Fruit fly (Drosophila melanogaster) whole organism, pupa: ENCODE measurements around the gene CG34057.

Experiments used
- CG10348 ChIP-seq: fragments of 200-800 bp; sonication (Bioruptor generic); IDR thresholded peaks from 2 replicates; pipeline ENCODE4 v1.3.6; 2022; ENCODE audit warnings: missing biosample characterization, missing genetic modification characterization
- CG12605 ChIP-seq: fragments of 200-800 bp; sonication (Bioruptor generic); IDR thresholded peaks from 2 replicates; pipeline ENCODE4 v1.3.6; 2022; ENCODE audit warnings: missing biosample characterization, missing genetic modification characterization
- CG13204 ChIP-seq: fragments of 200-800 bp; sonication (Bioruptor generic); optimal IDR thresholded peaks from 2 replicates; lab custom pipeline; 2018; ENCODE audit warnings: missing biosample characterization, mild to moderate bottlenecking, missing genetic modification characterization, moderate library complexity
- CG14655 ChIP-seq: fragments of 200-800 bp; sonication (Bioruptor generic); optimal IDR thresholded peaks from 3 replicates; lab custom pipeline; 2017; ENCODE audit warnings: mild to moderate bottlenecking, missing biosample characterization, missing genetic modification reagents, missing genetic modification characterization
- CG15710 ChIP-seq: fragments of 200-800 bp; sonication (Bioruptor generic); optimal IDR thresholded peaks from 2 replicates; lab custom pipeline; 2018; ENCODE audit warnings: missing biosample characterization, mild to moderate bottlenecking, missing genetic modification characterization, moderate library complexity
- CG17806 ChIP-seq: fragments of 200-800 bp; sonication (Bioruptor generic); optimal IDR thresholded peaks from 2 replicates; lab custom pipeline; 2018; ENCODE audit warnings: missing biosample characterization, mild to moderate bottlenecking, missing genetic modification characterization, moderate library complexity
- CG32121 ChIP-seq: fragments of 200-800 bp; sonication (Bioruptor generic); IDR thresholded peaks from 2 replicates; pipeline ENCODE4 v1.3.6; 2022; ENCODE audit warnings: missing biosample characterization, missing genetic modification characterization
- CG34367 ChIP-seq: fragments of 200-800 bp; sonication (Bioruptor generic); optimal IDR thresholded peaks from 2 replicates; lab custom pipeline; 2018; ENCODE audit warnings: missing biosample characterization, mild to moderate bottlenecking, missing genetic modification characterization
- CG4496 ChIP-seq: fragments of 200-800 bp; sonication (Bioruptor generic); IDR thresholded peaks from 3 replicates; pipeline ENCODE4 v1.3.6; 2022; ENCODE audit warnings: missing biosample characterization, missing genetic modification characterization
- CG8159 ChIP-seq: fragments of 200-800 bp; sonication (Bioruptor generic); optimal IDR thresholded peaks from 3 replicates; lab custom pipeline; 2018; ENCODE audit warnings: missing biosample characterization, mild to moderate bottlenecking, missing genetic modification characterization, moderate library complexity
- CG8301 ChIP-seq: fragments of 200-800 bp; sonication (Bioruptor generic); optimal IDR thresholded peaks from 2 replicates; lab custom pipeline; 2018; ENCODE audit warnings: missing biosample characterization, mild to moderate bottlenecking, missing genetic modification characterization
- CG9948 ChIP-seq: fragments of 200-800 bp; sonication (Bioruptor generic); optimal IDR thresholded peaks from 2 replicates; lab custom pipeline; 2018; ENCODE audit warnings: missing biosample characterization, mild to moderate bottlenecking, missing genetic modification characterization, moderate library complexity
- D1 ChIP-seq: fragments of 200-800 bp; sonication (Bioruptor generic); optimal IDR thresholded peaks from 2 replicates; lab custom pipeline; 2018; ENCODE audit warnings: missing biosample characterization, mild to moderate bottlenecking, missing genetic modification characterization, moderate library complexity
- EcR ChIP-seq: fragments of 200-800 bp; sonication (Bioruptor generic); optimal IDR thresholded peaks from 3 replicates; lab custom pipeline; 2019; ENCODE audit warnings: missing biosample characterization, missing genetic modification characterization, mild to moderate bottlenecking, moderate library complexity, missing genetic modification reagents
- Ets98B ChIP-seq: fragments of 200-800 bp; sonication (Bioruptor generic); IDR thresholded peaks from 2 replicates; pipeline ENCODE4 v1.3.6; 2022; ENCODE audit warnings: missing biosample characterization, missing genetic modification characterization
- Pif1A ChIP-seq: fragments of 200-800 bp; sonication (Bioruptor generic); optimal IDR thresholded peaks from 3 replicates; lab custom pipeline; 2016; ENCODE audit warnings: missing biosample characterization, missing genetic modification characterization
- Pif1B ChIP-seq: fragments of 200-800 bp; sonication (Bioruptor generic); optimal IDR thresholded peaks from 3 replicates; lab custom pipeline; 2016; ENCODE audit warnings: missing biosample characterization, missing genetic modification characterization
- Snoo ChIP-seq: fragments of 200-800 bp; sonication (Bioruptor generic); optimal IDR thresholded peaks from 3 replicates; lab custom pipeline; 2017; ENCODE audit warnings: missing biosample characterization, mild to moderate bottlenecking, missing genetic modification characterization, inconsistent platforms
- fd96Ca ChIP-seq: fragments of 200-800 bp; sonication (Bioruptor generic); IDR thresholded peaks from 3 replicates; pipeline ENCODE4 v1.3.6; 2022; ENCODE audit warnings: missing biosample characterization, missing genetic modification characterization
- gl ChIP-seq: fragments of 200-800 bp; sonication (Bioruptor generic); optimal IDR thresholded peaks from 2 replicates; lab custom pipeline; 2018; ENCODE audit warnings: missing biosample characterization, mild to moderate bottlenecking, missing genetic modification characterization
- rn ChIP-seq: fragments of 200-800 bp; sonication (Bioruptor generic); IDR thresholded peaks from 2 replicates; pipeline ENCODE4 v1.3.6; 2022; ENCODE audit warnings: missing biosample characterization, missing genetic modification characterization

Gene CG34057

DNA sequence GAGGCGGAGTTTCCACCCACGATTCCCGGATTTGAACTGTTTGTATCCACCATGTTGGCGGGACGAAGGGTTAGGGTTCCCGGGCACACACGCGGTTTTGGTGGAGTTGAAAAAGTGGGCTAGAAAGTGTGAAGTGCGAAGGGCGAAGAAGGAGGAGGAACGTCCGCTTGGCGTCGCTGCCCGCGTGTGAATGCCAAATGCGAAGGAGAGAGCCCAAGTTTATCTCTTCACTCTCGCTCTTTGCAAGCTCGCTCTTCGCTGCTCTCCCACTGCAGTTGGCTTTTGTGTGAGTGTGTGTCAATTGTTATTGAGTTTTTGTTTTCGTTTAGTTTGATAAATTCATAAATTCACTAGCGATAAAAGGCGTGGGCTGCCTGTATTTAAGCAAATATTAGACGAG, 16.3 kb upstream of the CG34057 start:
- TF ChIP-seq CG12605 (GFP tag; lab: Robert Waterston, UW) (peak; percentile 40), CG14655 (no peak), Pif1A (GFP tag; lab: Kevin White, UChicago) (no peak), CG8159 (no peak), CG17806 (no peak), Snoo (tag; lab: Kevin White, UChicago) (no peak), gl (no peak), CG13204 (GFP tag; lab: Kevin White, UChicago) (peak; percentile 8), CG10348 (GFP tag; lab: Robert Waterston, UW) (no peak), rn (no peak), CG34367 (no peak), CG8301 (no peak), Pif1B (GFP tag; lab: Kevin White, UChicago) (no peak), CG15710 (no peak), EcR (peak; percentile 34), CG4496 (GFP tag; lab: Robert Waterston, UW) (peak; percentile 62), Ets98B (GFP tag; lab: Robert Waterston, UW) (no peak; the same call in 1 of the 2 replicates), D1 (tag; lab: Kevin White, UChicago) (no peak), fd96Ca (GFP tag; lab: Robert Waterston, UW) (no peak), CG9948 (tag; lab: Kevin White, UChicago) (no peak), CG32121 (GFP tag; lab: Robert Waterston, UW) (no peak)
- TF ChIP-seq, all 21 proteins: peak for 4

DNA sequence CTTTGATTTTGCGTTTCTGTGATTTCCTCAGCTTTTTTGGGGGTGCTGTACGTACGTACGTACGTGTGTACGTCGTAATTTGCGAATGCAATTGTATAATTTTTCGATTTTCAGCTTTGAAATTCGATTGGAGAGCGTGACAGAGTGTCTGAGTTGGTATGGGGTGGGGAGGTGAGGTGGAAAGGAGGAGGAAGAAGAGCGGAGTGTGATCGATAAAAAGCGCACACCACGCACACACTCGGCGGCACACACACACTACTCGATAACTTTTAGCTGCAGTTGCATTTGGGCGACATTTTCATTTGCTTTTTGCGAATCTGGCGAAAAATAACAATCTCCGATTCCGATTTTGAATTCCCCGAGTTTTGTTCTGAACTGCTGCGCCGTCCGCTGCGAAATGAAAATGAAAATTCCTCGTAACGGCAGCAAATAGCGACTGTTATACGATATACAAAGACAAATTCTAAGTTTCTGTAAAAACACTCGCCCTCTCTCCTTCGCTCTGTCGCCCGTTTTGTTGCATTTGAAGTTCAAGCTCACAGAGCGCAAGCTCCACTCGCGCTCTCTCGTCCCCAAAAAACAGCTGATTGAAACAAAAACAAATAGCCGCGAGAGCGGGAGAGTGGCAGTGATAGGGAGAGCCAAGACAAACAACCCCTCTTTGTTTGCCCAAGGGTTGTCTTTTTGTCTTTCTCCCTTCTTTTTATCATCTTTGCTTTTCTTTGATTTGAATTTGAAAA, 15.5 kb upstream of the CG34057 start, which contains the start of gene CG13907:
TSS of gene CG13907 (minus strand) at position 518 of the 740 bp plus-strand sequence.
- TF ChIP-seq CG14655 (no peak), Pif1B (GFP tag; lab: Kevin White, UChicago) (no peak), CG4496 (GFP tag; lab: Robert Waterston, UW) (peak; percentile 52; the same call in 2 of the 3 replicates), CG12605 (GFP tag; lab: Robert Waterston, UW) (peak; percentile 47; the same call in 1 of the 2 replicates), CG15710 (no peak), D1 (tag; lab: Kevin White, UChicago) (no peak), CG34367 (no peak), Pif1A (GFP tag; lab: Kevin White, UChicago) (peak; percentile 5), CG8159 (no peak), CG9948 (tag; lab: Kevin White, UChicago) (no peak), EcR (peak; percentile 12), CG10348 (GFP tag; lab: Robert Waterston, UW) (no peak), CG32121 (GFP tag; lab: Robert Waterston, UW) (peak; percentile 29; the same call in 1 of the 2 replicates), CG17806 (no peak), rn (no peak), CG8301 (no peak), fd96Ca (GFP tag; lab: Robert Waterston, UW) (no peak), Ets98B (GFP tag; lab: Robert Waterston, UW) (no peak; the same call in 1 of the 2 replicates), gl (no peak), CG13204 (GFP tag; lab: Kevin White, UChicago) (no peak), Snoo (tag; lab: Kevin White, UChicago) (no peak)

DNA sequence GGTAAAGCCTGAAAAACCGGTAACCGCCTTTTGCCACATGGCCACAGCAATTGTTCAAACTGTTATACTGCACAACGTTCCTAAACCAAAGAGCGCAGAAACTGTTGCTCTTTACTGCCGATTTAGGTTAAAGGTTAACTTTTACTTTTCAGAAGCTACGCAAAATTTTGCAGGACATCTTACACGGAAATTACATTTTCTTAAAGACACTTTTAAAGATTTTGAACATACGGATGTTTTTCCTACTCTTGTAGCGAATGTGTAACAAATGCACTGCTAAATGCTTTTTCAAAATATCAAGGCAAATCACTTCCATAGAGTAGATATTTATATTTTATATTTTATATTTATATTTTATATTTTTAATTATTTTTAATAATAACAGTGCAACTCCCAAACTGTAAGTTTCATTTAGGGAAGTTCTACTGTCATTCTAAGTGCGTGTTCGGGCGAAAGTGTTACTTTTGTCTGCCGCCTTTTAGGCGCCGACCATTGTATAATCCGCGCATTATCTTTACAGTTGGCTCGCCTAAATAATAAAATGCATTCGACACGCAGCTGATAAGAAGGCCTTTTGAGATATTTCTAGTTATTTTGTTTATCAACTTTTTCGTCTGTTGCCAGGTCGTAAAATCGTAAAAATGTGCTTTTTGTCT, 14.8 kb upstream of the CG34057 start:
- no peak for TF ChIP-seq CG9948 (tag; lab: Kevin White, UChicago)
- TF ChIP-seq, all 21 proteins: peak for 0

DNA sequence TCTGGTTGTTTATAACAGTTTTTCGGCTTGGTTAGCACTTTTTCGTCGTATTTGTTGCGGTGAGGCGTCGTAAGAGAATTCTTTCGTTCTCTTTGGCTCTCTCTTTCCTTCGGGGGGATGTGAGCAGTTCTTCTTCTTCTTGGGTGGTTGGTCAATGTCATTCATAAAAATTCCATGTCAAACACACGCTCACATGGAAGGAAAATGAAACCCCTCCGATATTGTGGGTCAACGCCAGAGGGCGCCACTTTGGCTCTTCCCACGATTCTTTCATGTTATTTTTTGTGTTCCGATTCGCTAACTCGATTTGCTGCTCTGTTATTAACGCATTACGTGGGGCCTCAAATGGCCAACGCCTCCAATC, 14.3 kb upstream of the CG34057 start:
- no peak for TF ChIP-seq CG15710
- no peak for TF ChIP-seq CG4496 (GFP tag; lab: Robert Waterston, UW)
- TF ChIP-seq CG8301: no peak
- no peak for TF ChIP-seq Pif1A (GFP tag; lab: Kevin White, UChicago)
- no peak for TF ChIP-seq gl
- TF ChIP-seq CG12605 (GFP tag; lab: Robert Waterston, UW): no peak
- no peak for TF ChIP-seq CG34367
- TF ChIP-seq CG9948 (tag; lab: Kevin White, UChicago): no peak
- TF ChIP-seq fd96Ca (GFP tag; lab: Robert Waterston, UW): no peak
- TF ChIP-seq rn: no peak
- no peak for TF ChIP-seq Ets98B (GFP tag; lab: Robert Waterston, UW)

DNA sequence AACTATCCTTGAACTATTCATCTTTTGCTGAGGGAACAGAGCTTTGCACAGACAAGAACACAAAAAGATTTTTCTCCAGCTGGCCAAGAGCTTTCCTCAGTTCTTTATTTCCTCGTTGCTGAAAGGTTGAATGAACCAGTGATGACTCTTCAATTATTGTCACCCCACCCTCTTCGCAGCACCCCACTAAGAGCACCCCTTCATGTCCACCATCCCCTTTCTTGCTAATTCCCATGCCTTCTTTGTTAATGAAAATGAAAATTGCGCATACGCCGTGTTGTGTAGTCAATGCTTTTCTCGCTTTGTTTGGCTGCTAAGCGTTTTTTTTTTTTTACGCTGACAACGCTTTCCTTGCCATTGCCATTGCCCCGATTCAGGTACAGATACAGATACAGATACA, 13.4 kb upstream of the CG34057 start:
- TF ChIP-seq CG8301 (no peak), CG32121 (GFP tag; lab: Robert Waterston, UW) (no peak), EcR (peak; percentile 92)
- TF ChIP-seq, all 21 proteins: peak for 1

DNA sequence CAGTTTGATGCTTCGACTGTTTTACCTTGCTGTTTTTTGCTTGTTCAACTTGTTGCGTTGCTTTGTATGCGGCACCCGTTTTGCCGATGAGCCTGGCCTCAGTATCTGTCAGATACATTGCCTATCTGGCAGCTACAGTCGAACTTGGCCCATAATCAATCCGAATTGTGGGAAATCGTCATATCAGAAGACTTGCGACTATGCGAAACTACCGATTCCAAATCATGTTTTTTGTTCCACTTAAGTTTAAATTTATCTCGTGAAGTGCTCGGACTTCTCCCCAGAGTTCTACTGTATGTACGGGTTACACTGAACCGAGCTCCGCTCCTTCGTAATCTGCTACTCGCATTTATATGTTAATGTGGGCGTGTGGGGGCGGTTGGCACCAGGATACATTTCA, 12.9 kb upstream of the CG34057 start:
- TF ChIP-seq CG8159 (peak; percentile 33), D1 (tag; lab: Kevin White, UChicago) (no peak), Ets98B (GFP tag; lab: Robert Waterston, UW) (peak; percentile 40), CG4496 (GFP tag; lab: Robert Waterston, UW) (peak; percentile 68; the same call in 2 of the 3 replicates), fd96Ca (GFP tag; lab: Robert Waterston, UW) (0 out of 3 replicates have a peak, but pooled peaks have one; percentile 52)
